Worm (Caenorhabditis elegans) whole organism, L3 larva: ENCODE results near the gene mdt-4.
A peak's percentile ranks its signal among the peaks of the same experiment; 100 is the strongest.

ENCODE experiments used
- R02D3.7 ChIP-seq: fragments of 150-350 bp; optimal IDR thresholded peaks from 2 replicates; lab custom pipeline; 2014; ENCODE audit warnings: missing biosample characterization, missing genetic modification characterization
- ZK546.5 ChIP-seq: sonication (generic microtip); optimal IDR thresholded peaks from 2 replicates; lab custom pipeline; 2017; ENCODE audit warnings: missing biosample characterization, missing genetic modification characterization
- aly-2 ChIP-seq: fragments of 150-350 bp; optimal IDR thresholded peaks from 2 replicates; lab custom pipeline; 2014; ENCODE audit warnings: missing biosample characterization, missing genetic modification characterization
- ama-1 ChIP-seq: fragments of 150-350 bp; optimal IDR thresholded peaks from 2 replicates; lab custom pipeline; 2018
- ceh-16 ChIP-seq: sonication (generic microtip); optimal IDR thresholded peaks from 2 replicates; lab custom pipeline; 2017; ENCODE audit warnings: missing biosample characterization, missing genetic modification characterization
- ceh-28 ChIP-seq: fragments of 150-350 bp; optimal IDR thresholded peaks from 2 replicates; lab custom pipeline; 2014; ENCODE audit warnings: missing biosample characterization, missing genetic modification reagents, missing genetic modification characterization
- ceh-82 ChIP-seq: fragments of 150-350 bp; optimal IDR thresholded peaks from 2 replicates; lab custom pipeline; 2014; ENCODE audit warnings: missing biosample characterization, missing genetic modification characterization
- ceh-9 ChIP-seq: sonication (generic microtip); optimal IDR thresholded peaks from 2 replicates; lab custom pipeline; 2018; ENCODE audit warnings: missing biosample characterization, missing genetic modification characterization
- egl-27 ChIP-seq: sonication (generic microtip); optimal IDR thresholded peaks from 4 replicates; lab custom pipeline; 2017; ENCODE audit warnings: missing biosample characterization, missing genetic modification reagents, missing genetic modification characterization
- egl-5 ChIP-seq: fragments of 150-350 bp; optimal IDR thresholded peaks from 2 replicates; lab custom pipeline; 2017; ENCODE audit warnings: missing biosample characterization, missing genetic modification reagents, missing genetic modification characterization, inconsistent platforms
- elt-1 ChIP-seq: fragments of 150-350 bp; optimal IDR thresholded peaks from 2 replicates; lab custom pipeline; 2014; ENCODE audit warnings: missing biosample characterization, missing genetic modification characterization
- elt-2 ChIP-seq: sonication (generic microtip); optimal IDR thresholded peaks from 2 replicates; lab custom pipeline; 2016; ENCODE audit warnings: missing genetic modification reagents, mild to moderate bottlenecking, missing genetic modification characterization, missing compliant biosample characterization
- elt-3 ChIP-seq, 3 experiments: fragments of 150-350 bp in 1 of 3; sonication (generic microtip) in 2 of 3; optimal IDR thresholded peaks; 2 replicates in 2 of 3; 4 replicates in 1 of 3; lab custom pipeline; 2014 to 2017; ENCODE audit warnings: missing biosample characterization in 3 of 3, missing genetic modification characterization in 3 of 3
- eor-1 ChIP-seq, 2 experiments: fragments of 150-350 bp; optimal IDR thresholded peaks; 2 replicates each; lab custom pipeline; 2014 to 2018; ENCODE audit warnings: missing biosample characterization in 2 of 2, missing genetic modification characterization in 2 of 2
- fkh-10 ChIP-seq: sonication (generic microtip); optimal IDR thresholded peaks from 2 replicates; lab custom pipeline; 2017; ENCODE audit warnings: missing biosample characterization, missing genetic modification reagents, missing genetic modification characterization
- fkh-2 ChIP-seq: fragments of 150-350 bp; optimal IDR thresholded peaks from 2 replicates; lab custom pipeline; 2014; ENCODE audit warnings: missing biosample characterization, missing genetic modification reagents, missing genetic modification characterization
- fos-1 ChIP-seq: fragments of 150-350 bp; optimal IDR thresholded peaks from 2 replicates; lab custom pipeline; 2014; ENCODE audit warnings: missing biosample characterization, missing genetic modification characterization
- hmg-11 ChIP-seq: sonication (generic microtip); optimal IDR thresholded peaks from 2 replicates; lab custom pipeline; 2016; ENCODE audit warnings: missing genetic modification characterization, missing compliant biosample characterization
- jun-1 ChIP-seq: fragments of 150-350 bp; optimal IDR thresholded peaks from 2 replicates; lab custom pipeline; 2014; ENCODE audit warnings: missing biosample characterization, missing genetic modification reagents, missing genetic modification characterization
- lin-15B ChIP-seq: fragments of 150-350 bp; optimal IDR thresholded peaks from 2 replicates; lab custom pipeline; 2014; ENCODE audit warnings: missing biosample characterization, missing genetic modification characterization
- lin-39 ChIP-seq: fragments of 150-350 bp; optimal IDR thresholded peaks from 2 replicates; lab custom pipeline; 2018; ENCODE audit warnings: missing biosample characterization, missing genetic modification reagents, missing genetic modification characterization
- lsy-12 ChIP-seq: sonication (generic microtip); optimal IDR thresholded peaks from 2 replicates; lab custom pipeline; 2016; ENCODE audit warnings: mild to moderate bottlenecking, missing genetic modification characterization, missing compliant biosample characterization
- mdl-1 ChIP-seq: fragments of 150-350 bp; optimal IDR thresholded peaks from 2 replicates; lab custom pipeline; 2014; ENCODE audit warnings: missing biosample characterization, missing genetic modification characterization
- mml-1 ChIP-seq: fragments of 150-350 bp; sonication (generic microtip); optimal IDR thresholded peaks from 3 replicates; lab custom pipeline; 2014; ENCODE audit warnings: missing biosample characterization, missing genetic modification characterization
- nfya-1 ChIP-seq: sonication (generic microtip); optimal IDR thresholded peaks from 2 replicates; lab custom pipeline; 2017; ENCODE audit warnings: missing genetic modification characterization, mild to moderate bottlenecking, missing compliant biosample characterization, antibody characterized with exemption, moderate library complexity; ENCODE audit not compliant: insufficient read depth
- nhr-11 ChIP-seq: fragments of 150-350 bp; optimal IDR thresholded peaks from 2 replicates; lab custom pipeline; 2014; ENCODE audit warnings: missing biosample characterization, missing genetic modification characterization
- nhr-12 ChIP-seq: fragments of 150-350 bp; optimal IDR thresholded peaks from 2 replicates; lab custom pipeline; 2014; ENCODE audit warnings: missing biosample characterization, missing genetic modification characterization
- nhr-23 ChIP-seq: fragments of 150-350 bp; optimal IDR thresholded peaks from 2 replicates; lab custom pipeline; 2014; ENCODE audit warnings: missing biosample characterization, missing genetic modification reagents, missing genetic modification characterization
- nhr-237 ChIP-seq: fragments of 150-350 bp; optimal IDR thresholded peaks from 2 replicates; lab custom pipeline; 2014; ENCODE audit warnings: missing biosample characterization, missing genetic modification characterization
- nhr-25 ChIP-seq: sonication (generic microtip); optimal IDR thresholded peaks from 2 replicates; lab custom pipeline; 2017; ENCODE audit warnings: missing biosample characterization, missing genetic modification characterization
- nhr-28 ChIP-seq: fragments of 150-350 bp; optimal IDR thresholded peaks from 2 replicates; lab custom pipeline; 2014; ENCODE audit warnings: missing biosample characterization, missing genetic modification characterization
- nhr-43 ChIP-seq: sonication (generic microtip); optimal IDR thresholded peaks from 2 replicates; lab custom pipeline; 2016; ENCODE audit warnings: mild to moderate bottlenecking, missing genetic modification characterization, missing compliant biosample characterization; ENCODE audit not compliant: poor library complexity, severe bottlenecking
- nhr-67 ChIP-seq: fragments of 150-350 bp; optimal IDR thresholded peaks from 2 replicates; lab custom pipeline; 2014; ENCODE audit warnings: missing biosample characterization, missing genetic modification characterization
- nhr-77 ChIP-seq: fragments of 150-350 bp; optimal IDR thresholded peaks from 2 replicates; lab custom pipeline; 2014; ENCODE audit warnings: missing biosample characterization, missing genetic modification characterization
- pha-4 ChIP-seq: fragments of 150-350 bp; optimal IDR thresholded peaks from 2 replicates; lab custom pipeline; 2014; ENCODE audit warnings: missing biosample characterization, missing genetic modification reagents, missing genetic modification characterization
- sea-2 ChIP-seq: fragments of 150-350 bp; sonication (generic microtip); optimal IDR thresholded peaks from 4 replicates; lab custom pipeline; 2014; ENCODE audit warnings: missing biosample characterization, missing genetic modification reagents, missing genetic modification characterization
- skn-1 ChIP-seq: fragments of 150-350 bp; optimal IDR thresholded peaks from 2 replicates; lab custom pipeline; 2014; ENCODE audit warnings: missing biosample characterization, missing genetic modification characterization
- snpc-4 ChIP-seq: fragments of 150-350 bp; optimal IDR thresholded peaks from 2 replicates; lab custom pipeline; 2014; ENCODE audit warnings: missing biosample characterization, missing genetic modification characterization
- tbx-2 ChIP-seq: sonication (generic microtip); optimal IDR thresholded peaks from 2 replicates; lab custom pipeline; 2016; ENCODE audit warnings: mild to moderate bottlenecking, missing genetic modification characterization, missing compliant biosample characterization
- unc-39 ChIP-seq: sonication (generic microtip); optimal IDR thresholded peaks from 4 replicates; lab custom pipeline; 2017; ENCODE audit warnings: missing biosample characterization, missing genetic modification characterization
- unc-62 ChIP-seq: fragments of 150-350 bp; sonication (generic microtip); optimal IDR thresholded peaks from 4 replicates; lab custom pipeline; 2014; ENCODE audit warnings: missing biosample characterization, missing genetic modification reagents, missing genetic modification characterization
- zag-1 ChIP-seq: fragments of 150-350 bp; optimal IDR thresholded peaks from 2 replicates; lab custom pipeline; 2014; ENCODE audit warnings: missing biosample characterization, missing genetic modification characterization
- ztf-11 ChIP-seq: fragments of 150-350 bp; optimal IDR thresholded peaks from 2 replicates; lab custom pipeline; 2014; ENCODE audit warnings: missing biosample characterization, missing genetic modification characterization
- ztf-4 ChIP-seq: fragments of 150-350 bp; optimal IDR thresholded peaks from 2 replicates; lab custom pipeline; 2014; ENCODE audit warnings: missing biosample characterization, missing genetic modification characterization

The mdt-4 gene

ce11 chrII:4914214-4914613, 29.5 kb downstream of the mdt-4 start, which contains the start of gene R05F9.11:
Gene R05F9.11 (minus strand): TSS chrII:4914218.
- TF ChIP-seq unc-62 (GFP tag; lab: Kevin White, UChicago) (no peak), elt-2 (tag; lab: Kevin White, UChicago) (peak; percentile 13)
- TF ChIP-seq, all 47 proteins: peak for 1

DNA sequence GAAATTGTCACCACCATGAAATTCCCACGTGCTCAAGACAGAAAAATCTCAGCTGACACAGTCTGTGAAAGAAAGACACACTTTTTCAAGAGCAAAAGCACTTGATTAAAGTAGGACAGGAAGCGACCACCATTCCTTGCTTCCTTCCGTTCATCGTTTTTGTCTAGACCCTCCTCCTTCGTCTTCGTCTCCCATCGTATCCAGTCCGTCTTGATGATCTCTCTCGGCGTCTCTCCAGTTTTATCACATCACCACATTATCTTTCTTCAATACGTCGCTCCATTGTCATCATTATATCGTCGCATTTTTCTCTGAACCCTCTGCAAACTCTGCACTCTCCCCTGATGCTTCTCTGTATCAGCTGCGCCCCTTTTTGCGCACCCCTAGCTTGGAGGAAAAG, 35.6 kb downstream of the mdt-4 start:
- TF ChIP-seq aly-2 (no peak), ztf-4 (no peak), skn-1 (tag; lab: Kevin White, UChicago) (peak; percentile 93), elt-3 (tag; optimal IDR thresholded peaks at IDR 0.05; lab: Kevin White, UChicago) (no peak), unc-62 (GFP tag; lab: Kevin White, UChicago) (no peak), eor-1 (tag; optimal IDR thresholded peaks at IDR 0.05; lab: Kevin White, UChicago) (no peak), zag-1 (no peak), ceh-82 (tag; lab: Kevin White, UChicago) (no peak), egl-5 (tag; lab: Kevin White, UChicago) (peak; percentile 88), snpc-4 (tag; lab: Kevin White, UChicago) (no peak), ztf-11 (tag; lab: Kevin White, UChicago) (no peak), elt-2 (tag; lab: Kevin White, UChicago) (peak; percentile 22), nhr-237 (tag; lab: Kevin White, UChicago) (no peak), ceh-16 (no peak), sea-2 (GFP tag; lab: Kevin White, UChicago) (no peak), nhr-28 (no peak), nhr-25 (no peak), ama-1 (lab: Kevin White, UChicago) (no peak), R02D3.7 (tag; lab: Kevin White, UChicago) (no peak), lin-39 (tag; lab: Kevin White, UChicago) (peak; percentile 25), nhr-43 (tag; lab: Kevin White, UChicago) (no peak), fos-1 (tag; lab: Kevin White, UChicago) (no peak), nhr-67 (no peak), egl-27 (tag; lab: Kevin White, UChicago) (no peak), unc-39 (no peak), nhr-23 (peak; percentile 26), nhr-12 (tag; lab: Kevin White, UChicago) (no peak), pha-4 (tag; lab: Kevin White, UChicago) (no peak), ZK546.5 (no peak), lin-15B (no peak), ceh-9 (tag; lab: Kevin White, UChicago) (no peak), lsy-12 (tag; lab: Kevin White, UChicago) (no peak), mml-1 (tag; lab: Kevin White, UChicago) (no peak), mdl-1 (tag; lab: Kevin White, UChicago) (no peak), elt-1 (tag; lab: Kevin White, UChicago) (no peak), fkh-2 (tag; lab: Kevin White, UChicago) (no peak), tbx-2 (tag; lab: Kevin White, UChicago) (peak; percentile 5), nhr-77 (no peak), hmg-11 (tag; lab: Kevin White, UChicago) (no peak), nhr-11 (tag; lab: Kevin White, UChicago) (no peak), nfya-1 (tag; lab: Kevin White, UChicago) (peak; percentile 48), jun-1 (no peak), fkh-10 (GFP tag; lab: Kevin White, UChicago) (no peak), ceh-28 (tag; lab: Kevin White, UChicago) (no peak)

DNA sequence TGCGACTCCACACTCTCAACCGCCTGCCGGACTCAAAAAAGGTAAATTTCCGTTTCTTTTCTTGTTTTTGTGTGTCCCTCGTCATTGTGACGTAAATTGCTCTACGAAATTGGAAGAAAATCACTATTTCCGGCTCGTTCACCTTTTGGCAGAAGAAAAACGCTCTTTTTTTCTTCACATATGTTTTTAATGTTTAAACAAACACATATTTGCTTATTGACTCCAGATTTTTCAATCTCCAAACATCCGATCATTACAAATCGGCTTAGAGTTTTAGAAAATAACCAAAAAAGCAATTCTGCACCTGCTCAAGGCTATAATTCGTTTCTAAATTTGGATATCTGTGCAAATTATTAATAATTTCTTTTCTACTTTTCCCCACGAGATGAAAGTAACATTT, 37.9 kb downstream of the mdt-4 start:
- TF ChIP-seq ztf-4 (no peak), skn-1 (tag; lab: Kevin White, UChicago) (no peak), pha-4 (tag; lab: Kevin White, UChicago) (no peak), ceh-28 (tag; lab: Kevin White, UChicago) (no peak), ZK546.5 (no peak), sea-2 (GFP tag; lab: Kevin White, UChicago) (no peak), lin-39 (tag; lab: Kevin White, UChicago) (no peak), R02D3.7 (tag; lab: Kevin White, UChicago) (no peak), hmg-11 (tag; lab: Kevin White, UChicago) (no peak), elt-3 (tag; optimal IDR thresholded peaks at IDR 0.05; lab: Kevin White, UChicago) (no peak), lin-15B (no peak), nhr-23 (no peak), mml-1 (tag; lab: Kevin White, UChicago) (no peak), ceh-16 (no peak), nhr-43 (tag; lab: Kevin White, UChicago) (no peak), unc-62 (GFP tag; lab: Kevin White, UChicago) (no peak)
